Fruit fly (Drosophila melanogaster) whole organism, embryonic: ENCODE measurements around the gene Patsas.

ENCODE experiments used
- CG12942 ChIP-seq: fragments of 200-800 bp; sonication (Bioruptor generic); optimal IDR thresholded peaks from 3 replicates; lab custom pipeline; 2016; ENCODE audit warnings: missing biosample characterization, missing genetic modification characterization
- CG17829 ChIP-seq: fragments of 200-800 bp; optimal IDR thresholded peaks from 2 replicates; lab custom pipeline; 2019; ENCODE audit warnings: missing biosample characterization, mild to moderate bottlenecking, missing genetic modification characterization, moderate library complexity
- Med ChIP-seq: fragments of 200-800 bp; sonication (Bioruptor generic); peaks from one replicate; lab custom pipeline; 2016; ENCODE audit warnings: missing biosample characterization, missing genetic modification characterization, mild to moderate bottlenecking, inconsistent platforms, moderate library complexity
- Nf-YA ChIP-seq: fragments of 200-800 bp; sonication (Bioruptor generic); IDR thresholded peaks from 2 replicates; pipeline ENCODE4 v1.3.6; 2022; ENCODE audit warnings: missing biosample characterization, missing genetic modification characterization
- chinmo ChIP-seq: fragments of 200-800 bp; sonication (Bioruptor generic); IDR thresholded peaks from 4 replicates; pipeline ENCODE4 v1.3.6; 2022; ENCODE audit warnings: missing biosample characterization, missing genetic modification characterization; ENCODE audit not compliant: partially characterized antibody
- her ChIP-seq: fragments of 200-800 bp; sonication (Bioruptor generic); optimal IDR thresholded peaks from 2 replicates; lab custom pipeline; 2016; ENCODE audit warnings: missing biosample characterization, missing genetic modification characterization
- salm ChIP-seq: fragments of 200-800 bp; sonication (Bioruptor generic); optimal IDR thresholded peaks from 2 replicates; lab custom pipeline; 2018; ENCODE audit warnings: missing biosample characterization, mild to moderate bottlenecking, missing genetic modification characterization
- scrt ChIP-seq: fragments of 200-800 bp; sonication (Bioruptor generic); optimal IDR thresholded peaks from 2 replicates; lab custom pipeline; 2018; ENCODE audit warnings: missing biosample characterization, mild to moderate bottlenecking, missing genetic modification characterization, moderate library complexity

Gene Patsas

dm6 chr2L:12055837-12056388 is 47.2 kb downstream of the Patsas start, which contains the start of the genes JhI-21, RpL7-like and CG34164 (continued):
- TF ChIP-seq CG17829 (tag; lab: Kevin White, UChicago), result peak; percentile 8

dm6 chr2L:12053365-12053764 is 49.7 kb downstream of the Patsas start:
- no peak for TF ChIP-seq Nf-YA (GFP tag; lab: Robert Waterston, UW)
- TF ChIP-seq salm (tag; lab: Kevin White, UChicago), result no peak
- TF ChIP-seq her (GFP tag; lab: Kevin White, UChicago), result no peak
- TF ChIP-seq scrt (GFP tag; lab: Kevin White, UChicago), result peak; percentile 97
- no peak for TF ChIP-seq CG12942 (GFP tag; lab: Kevin White, UChicago)
- TF ChIP-seq Med, result peak; percentile 14
- no peak for TF ChIP-seq chinmo (GFP tag; lab: Robert Waterston, UW)
- TF ChIP-seq, all 482 proteins: peak for 2
